Worm (Caenorhabditis elegans): ENCODE measurements around the gene gcy-33.

gcy-33 gene

DNA sequence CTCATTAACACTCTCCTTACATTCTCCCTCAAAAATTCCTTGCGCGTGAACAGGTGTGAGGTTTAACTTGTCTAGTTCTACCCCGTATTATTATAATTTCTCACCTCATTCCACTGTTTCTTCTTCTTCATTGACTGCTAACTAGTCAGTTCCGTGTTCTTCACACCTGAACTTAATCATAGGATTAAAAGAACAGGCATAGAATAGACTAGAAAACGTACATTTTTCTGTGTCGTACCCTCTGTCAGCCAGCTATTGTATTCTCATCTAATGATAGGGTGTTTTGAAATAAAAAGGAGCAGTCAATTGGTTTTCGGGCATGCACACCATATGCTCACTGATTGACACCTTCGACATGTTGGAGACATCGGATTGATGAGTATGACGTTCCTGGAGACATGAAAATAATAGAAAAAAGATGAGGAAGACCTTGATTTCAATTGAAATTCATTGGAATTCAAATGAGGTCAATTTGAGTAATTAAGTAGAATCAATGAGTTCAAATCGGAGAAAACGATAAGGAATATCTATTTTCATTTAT, 54.1 kb downstream of the gcy-33 start:
- TF ChIP-seq nhr-2 (tag; optimal IDR thresholded peaks at IDR 0.05) (peak; percentile 50), lin-32 (GFP tag; optimal IDR thresholded peaks at IDR 0.05) (peak; percentile 70), unc-62 (GFP tag; optimal IDR thresholded peaks at IDR 0.05) (peak; percentile 83), blmp-1 (tag; optimal IDR thresholded peaks at IDR 0.05) (no peak), elt-1 (tag; optimal IDR thresholded peaks at IDR 0.05; ENCODE audit: borderline replicate concordance, insufficient read depth) (no peak)

DNA sequence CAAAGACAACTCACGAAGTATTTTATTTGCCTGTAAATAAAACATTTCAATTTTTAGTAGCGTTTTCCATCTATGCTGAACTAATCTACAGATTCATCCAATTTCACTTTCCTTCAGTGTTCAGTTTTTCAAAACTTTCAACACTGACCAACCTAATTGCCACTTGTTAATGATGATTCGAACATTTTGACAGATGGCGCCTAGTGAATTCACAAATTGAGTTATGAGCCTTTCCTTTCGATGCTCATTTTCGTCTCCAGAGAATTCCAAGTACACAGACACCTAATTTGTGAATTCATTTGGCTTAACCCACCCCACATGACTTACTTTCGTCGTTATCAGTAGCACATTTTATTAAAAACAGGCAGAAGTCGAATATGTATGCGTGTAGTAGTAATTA, 54.8 kb downstream of the gcy-33 start:
- TF ChIP-seq nhr-12 (tag; optimal IDR thresholded peaks at IDR 0.05) (no peak), ces-1 (GFP tag; optimal IDR thresholded peaks at IDR 0.05) (peak; percentile 95), cnd-1 (tag; optimal IDR thresholded peaks at IDR 0.05) (peak; percentile 28)

Measured in whole organism, mixed stage, embryonic.